Worm (Caenorhabditis elegans): ENCODE results near the gene tag-281.

- TF ChIP-seq ztf-11 (tag; optimal IDR thresholded peaks at IDR 0.05) = no peak
- no peak for TF ChIP-seq pha-4 (tag; optimal IDR thresholded peaks at IDR 0.05)
- no peak for TF ChIP-seq mdl-1 (tag; optimal IDR thresholded peaks at IDR 0.05)
- no peak for TF ChIP-seq nhr-11 (tag; optimal IDR thresholded peaks at IDR 0.05)
- no peak for TF ChIP-seq nhr-76 (tag; optimal IDR thresholded peaks at IDR 0.05)
These were observed 21.2 kb downstream of the tag-281 start, which contains the start of gene arrd-9 for ce11 chrII:12480811-12481210.
